Worm (Caenorhabditis elegans): ENCODE results near the gene his-60.

The his-60 gene

ce11 chrIV:7487554-7488456, at the start of gene his-60, which contains the start of gene his-59:
TSS of gene his-60 (minus strand) at chrIV:7487992.
TSS of gene his-59 (plus strand) at chrIV:7488249.
- TF ChIP-seq unc-62 (GFP tag; optimal IDR thresholded peaks at IDR 0.05), result no peak

ce11 chrIV:7532360-7532759, 44.6 kb upstream of the his-60 start, which contains the start of gene R05G6.1:
TSS of gene R05G6.1 (plus strand) at chrIV:7532660.
- no peak for TF ChIP-seq unc-62 (GFP tag; optimal IDR thresholded peaks at IDR 0.05)

ce11 chrIV:7530226-7531070, 42.7 kb upstream of the his-60 start:
- no peak for TF ChIP-seq unc-62 (GFP tag; optimal IDR thresholded peaks at IDR 0.05)

ce11 chrIV:7523744-7524143, 36.0 kb upstream of the his-60 start:
- no peak for TF ChIP-seq unc-62 (GFP tag; optimal IDR thresholded peaks at IDR 0.05)

ce11 chrIV:7521591-7521990, 33.8 kb upstream of the his-60 start:
- TF ChIP-seq unc-62 (GFP tag; optimal IDR thresholded peaks at IDR 0.05), result no peak

ce11 chrIV:7520841-7521240, 33.0 kb upstream of the his-60 start:
- no peak for TF ChIP-seq unc-62 (GFP tag; optimal IDR thresholded peaks at IDR 0.05)

ce11 chrIV:7520258-7520657, 32.5 kb upstream of the his-60 start:
- TF ChIP-seq unc-62 (GFP tag; optimal IDR thresholded peaks at IDR 0.05), result no peak

- TF ChIP-seq unc-62 (GFP tag; optimal IDR thresholded peaks at IDR 0.05), result no peak
These were observed 28.4 kb upstream of the his-60 start, which contains the start of the genes R05G6.9 and R05G6.3 for ce11 chrIV:7516167-7516566. TSS of gene R05G6.9 (minus strand) at chrIV:7516267. TSS of gene R05G6.3 (plus strand) at chrIV:7516552.

- TF ChIP-seq unc-62 (GFP tag; optimal IDR thresholded peaks at IDR 0.05), result no peak
These were observed 24.9 kb upstream of the his-60 start, which contains the start of the genes plc-4 and R05G6.4 for ce11 chrIV:7512617-7513233. TSS of gene plc-4 (minus strand) at chrIV:7512667. TSS of gene R05G6.4 (plus strand) at chrIV:7513233.

ce11 chrIV:7510829-7511228, 23.0 kb upstream of the his-60 start:
- TF ChIP-seq unc-62 (GFP tag; optimal IDR thresholded peaks at IDR 0.05), result no peak

- TF ChIP-seq unc-62 (GFP tag; optimal IDR thresholded peaks at IDR 0.05), result no peak
These were observed 21.1 kb upstream of the his-60 start for ce11 chrIV:7508850-7509249.

ce11 chrIV:7507841-7508509, 20.2 kb upstream of the his-60 start, which contains the start of the genes vdac-1 and R05G6.5:
TSS of gene vdac-1 (minus strand) at chrIV:7507891.
TSS of gene R05G6.5 (plus strand) at chrIV:7508367.
- TF ChIP-seq unc-62 (GFP tag; optimal IDR thresholded peaks at IDR 0.05), result no peak

ce11 chrIV:7507305-7507704, 19.5 kb upstream of the his-60 start:
- no peak for TF ChIP-seq unc-62 (GFP tag; optimal IDR thresholded peaks at IDR 0.05)

- no peak for TF ChIP-seq unc-62 (GFP tag; optimal IDR thresholded peaks at IDR 0.05)
These were observed 18.9 kb upstream of the his-60 start for ce11 chrIV:7506711-7507110.

ce11 chrIV:7505866-7506488, 18.2 kb upstream of the his-60 start:
- no peak for TF ChIP-seq unc-62 (GFP tag; optimal IDR thresholded peaks at IDR 0.05)
